Worm (Caenorhabditis elegans) whole organism, L4/young adult: ENCODE measurements around the gene srg-10.

Experiments
- W03F9.2 ChIP-seq: fragments of 150-350 bp; optimal IDR thresholded peaks from 2 replicates; lab custom pipeline; 2014; ENCODE audit warnings: missing biosample characterization, missing genetic modification characterization
- dao-5 ChIP-seq: sonication (generic microtip); optimal IDR thresholded peaks from 2 replicates; lab custom pipeline; 2016; ENCODE audit warnings: missing genotype, missing genetic modification characterization, moderate library complexity, missing compliant biosample characterization
- him-1 ChIP-seq: sonication (generic microtip); optimal IDR thresholded peaks from 2 replicates; lab custom pipeline; 2016; ENCODE audit warnings: missing genotype, missing genetic modification reagents, missing genetic modification characterization, missing compliant biosample characterization

DNA sequence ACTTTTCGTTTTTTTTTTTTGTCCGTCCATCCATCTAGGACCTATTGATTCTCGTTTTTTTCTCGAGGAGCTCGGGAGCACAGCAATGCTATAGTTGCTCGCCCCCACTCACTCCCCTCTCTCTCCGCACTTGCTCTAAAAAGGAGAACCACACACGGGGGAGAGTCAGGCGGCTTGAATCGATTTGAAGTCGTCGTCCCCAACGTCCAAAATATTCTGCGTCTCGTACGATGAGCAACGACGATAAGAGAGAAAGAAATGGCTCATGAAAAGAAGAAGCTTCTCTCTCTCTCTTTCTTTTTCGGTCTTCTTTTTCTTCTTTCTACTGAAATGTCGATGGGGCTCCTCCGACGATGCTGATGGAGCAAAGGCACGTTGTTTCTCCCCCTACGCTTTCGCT is 21.2 kb upstream of the srg-10 start:
- peak; percentile 91 for TF ChIP-seq him-1 (tag; lab: Kevin White, UChicago)
- no peak for TF ChIP-seq W03F9.2 (tag; lab: Kevin White, UChicago)
- TF ChIP-seq dao-5 (tag; lab: Kevin White, UChicago), result no peak
